Fruit fly (Drosophila melanogaster): ENCODE results near the gene yip7.
A peak's percentile ranks its signal among the peaks of the same experiment; 100 is the strongest.

yip7 gene

dm6 chr3L:6059062-6059708 lies 24.2 kb downstream of the yip7 start, which contains the start of gene CG6592 (continued):
- TF ChIP-seq CG4404 (GFP tag; IDR thresholded peaks at IDR 0.05) (peak; percentile 49), gce (GFP tag; IDR thresholded peaks at IDR 0.05) (no peak), odd (GFP tag; optimal IDR thresholded peaks at IDR 0.05) (no peak), CG7556 (GFP tag; optimal IDR thresholded peaks at IDR 0.05) (no peak), CG6683 (GFP tag; optimal IDR thresholded peaks at IDR 0.05) (no peak), twi (tag; optimal IDR thresholded peaks at IDR 0.05) (no peak), CG7987 (GFP tag; optimal IDR thresholded peaks at IDR 0.05) (no peak), Awh (GFP tag; IDR thresholded peaks at IDR 0.05) (no peak), tgo (GFP tag; IDR thresholded peaks at IDR 0.05) (no peak), Fer1 (GFP tag; optimal IDR thresholded peaks at IDR 0.05) (no peak), gfzf (GFP tag; optimal IDR thresholded peaks at IDR 0.05) (no peak), CoRest (tag; optimal IDR thresholded peaks at IDR 0.05) (peak; percentile 58), slbo (GFP tag; IDR thresholded peaks at IDR 0.05) (no peak), CG31224 (GFP tag; IDR thresholded peaks at IDR 0.05) (no peak), bigmax (GFP tag; optimal IDR thresholded peaks at IDR 0.05) (no peak), br (optimal IDR thresholded peaks at IDR 0.05) (no peak), Nf-YA (GFP tag; IDR thresholded peaks at IDR 0.05) (no peak), CTCF (GFP tag; optimal IDR thresholded peaks at IDR 0.05) (no peak), CG14667 (GFP tag; IDR thresholded peaks at IDR 0.05) (no peak), CG15269 (tag; optimal IDR thresholded peaks at IDR 0.05) (no peak), CG12942 (GFP tag; optimal IDR thresholded peaks at IDR 0.05) (peak; percentile 14), H15 (GFP tag; IDR thresholded peaks at IDR 0.05) (no peak), onecut (GFP tag; IDR thresholded peaks at IDR 0.05) (0 out of 2 replicates have a peak, but pooled peaks have one; percentile 13), Jarid2 (GFP tag; optimal IDR thresholded peaks at IDR 0.05) (no peak), CG10654 (GFP tag; optimal IDR thresholded peaks at IDR 0.05) (no peak), shn (GFP tag; optimal IDR thresholded peaks at IDR 0.05) (peak; percentile 32), grau (tag; optimal IDR thresholded peaks at IDR 0.05) (no peak), cad (GFP tag; optimal IDR thresholded peaks at IDR 0.05) (no peak), Meics (GFP tag; optimal IDR thresholded peaks at IDR 0.05) (no peak), Vsx1 (GFP tag; optimal IDR thresholded peaks at IDR 0.05) (no peak), ci (GFP tag; IDR thresholded peaks at IDR 0.05) (peak; percentile 43; the same call in 1 of the 3 replicates), CG11504 (tag; optimal IDR thresholded peaks at IDR 0.05) (no peak), Stat92E (GFP tag; optimal IDR thresholded peaks at IDR 0.05) (no peak), pho (GFP tag; optimal IDR thresholded peaks at IDR 0.05) (no peak), CG3995 (GFP tag; optimal IDR thresholded peaks at IDR 0.05) (no peak), dimm (GFP tag; IDR thresholded peaks at IDR 0.05) (no peak), slp2 (GFP tag; optimal IDR thresholded peaks at IDR 0.05) (peak; percentile 4), ttk (GFP tag; IDR thresholded peaks at IDR 0.05) (no peak), CG10274 (GFP tag; optimal IDR thresholded peaks at IDR 0.05) (no peak), Sry-β (GFP tag; optimal IDR thresholded peaks at IDR 0.05) (no peak), mld (GFP tag; IDR thresholded peaks at IDR 0.05; ENCODE audit: partially characterized antibody) (no peak), CG13123 (GFP tag; optimal IDR thresholded peaks at IDR 0.05) (no peak), CG11695 (GFP tag; IDR thresholded peaks at IDR 0.05) (no peak), CG34224 (GFP tag; IDR thresholded peaks at IDR 0.05; ENCODE audit: partially characterized antibody) (no peak), dm (GFP tag; optimal IDR thresholded peaks at IDR 0.05) (peak; percentile 28), CG12219 (GFP tag; optimal IDR thresholded peaks at IDR 0.05) (no peak), gem (tag; optimal IDR thresholded peaks at IDR 0.05) (peak; percentile 8), CG33213 (GFP tag; optimal IDR thresholded peaks at IDR 0.05) (no peak), exex (tag; optimal IDR thresholded peaks at IDR 0.05) (no peak), CG14441 (GFP tag; IDR thresholded peaks at IDR 0.05) (no peak), CG12155 (GFP tag; optimal IDR thresholded peaks at IDR 0.05) (no peak), Dll (GFP tag; IDR thresholded peaks at IDR 0.05; ENCODE audit: partially characterized antibody) (no peak)
